Worm (Caenorhabditis elegans) whole organism, mixed stage, embryonic: ENCODE data around the gene nhr-140.

Source experiments
- ceh-43 ChIP-seq: fragments of 200-800 bp; sonication (Bioruptor generic); optimal IDR thresholded peaks from 2 replicates; lab custom pipeline; 2018; ENCODE audit warnings: mild to moderate bottlenecking, missing genetic modification characterization, moderate library complexity, missing compliant biosample characterization
- elt-1 ChIP-seq: sonication (generic microtip); optimal IDR thresholded peaks from 2 replicates; lab custom pipeline; 2017; ENCODE audit warnings: missing genetic modification characterization, mild to moderate bottlenecking, missing compliant biosample characterization, antibody characterized with exemption, moderate library complexity, borderline replicate concordance; ENCODE audit not compliant: insufficient read depth
- lsy-2 ChIP-seq: fragments of 150-350 bp; optimal IDR thresholded peaks from 2 replicates; lab custom pipeline; 2014; ENCODE audit warnings: missing biosample characterization, missing genetic modification characterization

DNA sequence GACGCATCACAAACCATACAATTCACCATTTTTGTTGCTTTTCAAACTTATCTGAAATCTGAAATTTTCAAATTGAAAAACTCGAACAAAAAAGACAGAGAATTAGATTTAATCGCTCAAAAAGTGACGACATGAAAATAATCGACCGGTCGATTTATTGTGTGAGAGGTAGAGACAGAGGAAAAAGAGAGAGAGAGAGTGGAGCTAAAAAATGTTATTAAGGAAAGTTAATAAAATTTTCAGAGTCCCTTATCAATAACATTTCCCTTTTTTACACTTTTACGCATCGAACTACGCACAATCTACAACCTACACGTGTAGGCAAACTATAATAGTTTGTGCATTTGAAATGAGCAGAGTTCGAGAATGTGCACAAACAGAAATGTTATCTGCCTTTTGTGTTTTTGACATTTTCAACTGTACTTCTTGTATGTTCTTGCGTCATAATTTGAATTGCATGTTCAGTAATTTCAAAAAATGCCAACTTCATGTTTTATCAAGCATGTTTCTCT is 7.6 kb upstream of the nhr-140 start, which contains the start of gene nhr-107:
- TF ChIP-seq ceh-43 (GFP tag; lab: Kevin White, UChicago) = no peak
- no peak for TF ChIP-seq lsy-2
- TF ChIP-seq elt-1 (tag; lab: Kevin White, UChicago) = no peak
